Worm (Caenorhabditis elegans): ENCODE data around the gene pqn-84.
A peak's percentile ranks its signal among the peaks of the same experiment; 100 is the strongest.

Gene pqn-84

DNA sequence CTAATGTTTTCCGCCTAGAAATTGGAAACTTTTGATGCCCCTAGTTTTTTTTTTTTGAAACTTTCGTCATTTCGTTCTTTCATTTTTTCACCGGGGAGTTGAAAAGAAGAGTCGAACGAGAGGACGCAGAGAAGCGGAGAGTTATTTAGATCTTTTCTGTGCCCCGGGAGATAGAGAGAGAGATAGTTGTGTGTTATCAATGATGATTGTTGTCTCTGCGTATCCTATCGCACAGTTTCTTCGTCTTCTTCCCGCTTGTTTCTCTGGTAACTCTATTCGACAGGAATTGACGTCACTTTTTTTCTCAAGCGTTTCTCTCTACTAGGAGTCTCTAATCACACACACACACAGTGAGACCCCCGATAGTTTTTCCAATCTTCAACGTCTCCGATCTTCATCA is 10.8 kb upstream of the pqn-84 start (continued):
- TF ChIP-seq ztf-3 (GFP tag; optimal IDR thresholded peaks at IDR 0.05) (peak; percentile 59), ztf-25 (GFP tag; IDR thresholded peaks at IDR 0.05) (no peak), Y53G8AR.9 (GFP tag; conservative IDR thresholded peaks at IDR 0.05) (no peak), K12H6.12 (tag; optimal IDR thresholded peaks at IDR 0.05) (no peak), lir-1 (GFP tag; conservative IDR thresholded peaks at IDR 0.05) (no peak), somi-1 (GFP tag; optimal IDR thresholded peaks at IDR 0.05) (peak; percentile 27), madf-3 (GFP tag; IDR thresholded peaks at IDR 0.05) (no peak), mel-28 (tag; optimal IDR thresholded peaks at IDR 0.05; ENCODE audit: borderline replicate concordance) (no peak), F49E8.2 (tag; optimal IDR thresholded peaks at IDR 0.05; ENCODE audit: insufficient read depth) (no peak), lin-35 (GFP tag; optimal IDR thresholded peaks at IDR 0.05) (peak in 1 of 3 experiments; percentile 10), hlh-26 (GFP tag; conservative IDR thresholded peaks at IDR 0.05) (no peak), lag-1 (GFP tag; IDR thresholded peaks at IDR 0.05) (no peak), egrh-3 (GFP tag; IDR thresholded peaks at IDR 0.05) (no peak), hsf-1 (GFP tag; IDR thresholded peaks at IDR 0.05) (no peak), F22D6.2 (tag; optimal IDR thresholded peaks at IDR 0.05) (peak; percentile 5), tbp1 (GFP tag; optimal IDR thresholded peaks at IDR 0.05) (peak; percentile 11), zfh-2 (GFP tag; conservative IDR thresholded peaks at IDR 0.05) (no peak), dpl-1 (GFP tag; optimal IDR thresholded peaks at IDR 0.05) (no peak), Y95B8A.8 (GFP tag; IDR thresholded peaks at IDR 0.05) (no peak), F10E7.11 (tag; optimal IDR thresholded peaks at IDR 0.05) (no peak), sptf-2 (GFP tag; optimal IDR thresholded peaks at IDR 0.05) (no peak), nhr-90 (tag; optimal IDR thresholded peaks at IDR 0.05) (peak; percentile 27), ceh-100 (GFP tag; IDR thresholded peaks at IDR 0.05) (no peak), let-607 (tag; optimal IDR thresholded peaks at IDR 0.05) (no peak), die-1 (tag; optimal IDR thresholded peaks at IDR 0.05) (no peak), ztf-28 (GFP tag; IDR thresholded peaks at IDR 0.05) (no peak), nhr-179 (tag; optimal IDR thresholded peaks at IDR 0.05) (no peak), F37B4.10 (GFP tag; IDR thresholded peaks at IDR 0.05) (no peak), nfyb-1 (GFP tag; IDR thresholded peaks at IDR 0.05) (peak; percentile 39; the same call in 1 of the 2 replicates), K11D2.4 (GFP tag; IDR thresholded peaks at IDR 0.05) (peak; percentile 36; the same call in 1 of the 2 replicates), pbrm-1 (GFP tag; IDR thresholded peaks at IDR 0.05) (no peak), repo-1 (tag; optimal IDR thresholded peaks at IDR 0.05) (no peak), Y67H2A.10 (GFP tag; conservative IDR thresholded peaks at IDR 0.05) (no peak), xnd-1 (tag; optimal IDR thresholded peaks at IDR 0.05) (no peak), dox-1 (GFP tag; IDR thresholded peaks at IDR 0.05) (peak; percentile 44; the same call in 1 of the 2 replicates), ZK185.1 (tag; optimal IDR thresholded peaks at IDR 0.05; ENCODE audit: poor library complexity, severe bottlenecking) (peak; percentile 27), B0336.3 (GFP tag; IDR thresholded peaks at IDR 0.05) (0 out of 2 replicates have a peak, but pooled peaks have one; percentile 14), mes-4 (tag; optimal IDR thresholded peaks at IDR 0.05) (no peak), ceh-79 (tag; optimal IDR thresholded peaks at IDR 0.05) (no peak), F52B5.7 (tag; optimal IDR thresholded peaks at IDR 0.05) (no peak), nfya-2 (GFP tag; IDR thresholded peaks at IDR 0.05) (no peak), B0261.1 (tag; optimal IDR thresholded peaks at IDR 0.05) (no peak), nhr-120 (GFP tag; IDR thresholded peaks at IDR 0.05) (no peak), ztf-22 (GFP tag; optimal IDR thresholded peaks at IDR 0.05) (peak; percentile 11), Y56A3A.18 (GFP tag; IDR thresholded peaks at IDR 0.05) (peak; percentile 17; the same call in 1 of the 2 replicates), unc-62 (GFP tag; optimal IDR thresholded peaks at IDR 0.05) (no peak), rpc-1 (optimal IDR thresholded peaks at IDR 0.05) (no peak), rpc-1 (tag; optimal IDR thresholded peaks at IDR 0.05) (no peak), C17E4.6 (GFP tag; IDR thresholded peaks at IDR 0.05) (no peak), F57C9.4 (tag; optimal IDR thresholded peaks at IDR 0.05) (no peak)

Measured in whole organism, young adult.